Worm (Caenorhabditis elegans): ENCODE results near the gene pho-11.

- TF ChIP-seq zag-1 (tag; optimal IDR thresholded peaks at IDR 0.05) (no peak), ama-1 (optimal IDR thresholded peaks at IDR 0.05) (peak; percentile 92), ceh-9 (tag; optimal IDR thresholded peaks at IDR 0.05) (no peak), fkh-10 (GFP tag; optimal IDR thresholded peaks at IDR 0.05) (no peak), skn-1 (tag; optimal IDR thresholded peaks at IDR 0.05) (no peak), fos-1 (tag; optimal IDR thresholded peaks at IDR 0.05) (no peak), jun-1 (tag; optimal IDR thresholded peaks at IDR 0.05) (no peak), mdl-1 (tag; optimal IDR thresholded peaks at IDR 0.05) (no peak), snpc-4 (tag; optimal IDR thresholded peaks at IDR 0.05) (no peak), nhr-76 (tag; optimal IDR thresholded peaks at IDR 0.05) (no peak), pqm-1 (tag; optimal IDR thresholded peaks at IDR 0.05) (no peak), ceh-16 (tag; optimal IDR thresholded peaks at IDR 0.05) (no peak)
Observed at ce11 chrII:9933947-9934383, 2.3 kb downstream of the pho-11 start.

Data from whole organism, L3 larva.